Fruit fly (Drosophila melanogaster): ENCODE data around the gene beta-PheRS.

The beta-PheRS gene

dm6 chr3R:24226744-24227143, 25.7 kb downstream of the beta-PheRS start, which contains the start of the genes Spps and CG13609 (continued):
- TF ChIP-seq E2f2 (GFP tag; IDR thresholded peaks at IDR 0.05): peak; percentile 72
- TF ChIP-seq CG6654 (GFP tag; optimal IDR thresholded peaks at IDR 0.05): no peak
- no peak for TF ChIP-seq ac (GFP tag; optimal IDR thresholded peaks at IDR 0.05)
- TF ChIP-seq Tbp (GFP tag; optimal IDR thresholded peaks at IDR 0.05): no peak
- peak; percentile 86 for TF ChIP-seq CHES-1-like (GFP tag; optimal IDR thresholded peaks at IDR 0.05)
- TF ChIP-seq CG14014 (GFP tag; IDR thresholded peaks at IDR 0.05): no peak
- no peak for TF ChIP-seq CG4328 (GFP tag; optimal IDR thresholded peaks at IDR 0.05)
- no peak for TF ChIP-seq CG15011 (GFP tag; optimal IDR thresholded peaks at IDR 0.05)
- no peak for TF ChIP-seq CG16815 (GFP tag; optimal IDR thresholded peaks at IDR 0.05)
- no peak for TF ChIP-seq CG33213 (GFP tag; optimal IDR thresholded peaks at IDR 0.05)
- TF ChIP-seq NfI (GFP tag; optimal IDR thresholded peaks at IDR 0.05): peak; percentile 27
- peak; percentile 12; the same call in 1 of the 2 replicates for TF ChIP-seq GATAe (GFP tag; conservative IDR thresholded peaks at IDR 0.05)
- no peak for TF ChIP-seq klu (GFP tag; IDR thresholded peaks at IDR 0.05)
- TF ChIP-seq Fer3 (tag; optimal IDR thresholded peaks at IDR 0.05): no peak
- TF ChIP-seq CG4707 (GFP tag; optimal IDR thresholded peaks at IDR 0.05): no peak
- no peak for TF ChIP-seq Atf3 (GFP tag; optimal IDR thresholded peaks at IDR 0.05)
- peak; percentile 18 for TF ChIP-seq HmgD (GFP tag; optimal IDR thresholded peaks at IDR 0.05)
- TF ChIP-seq Blimp-1 (GFP tag; optimal IDR thresholded peaks at IDR 0.05): peak; percentile 97
- TF ChIP-seq CG8089 (GFP tag; optimal IDR thresholded peaks at IDR 0.05): no peak
- TF ChIP-seq ftz-f1 (GFP tag; optimal IDR thresholded peaks at IDR 0.05): peak; percentile 26
- TF ChIP-seq pros (GFP tag; optimal IDR thresholded peaks at IDR 0.05): no peak
- no peak for TF ChIP-seq croc (GFP tag; conservative IDR thresholded peaks at IDR 0.05)
- TF ChIP-seq CG12219 (GFP tag; optimal IDR thresholded peaks at IDR 0.05): no peak
- no peak for TF ChIP-seq peb (GFP tag; IDR thresholded peaks at IDR 0.05)
- no peak for TF ChIP-seq chif (GFP tag; optimal IDR thresholded peaks at IDR 0.05)
- no peak for TF ChIP-seq CG2199 (GFP tag; IDR thresholded peaks at IDR 0.05)
- no peak for TF ChIP-seq ase (GFP tag; IDR thresholded peaks at IDR 0.05)
- no peak for TF ChIP-seq shn (GFP tag; optimal IDR thresholded peaks at IDR 0.05)
- no peak for TF ChIP-seq CG5245 (GFP tag; optimal IDR thresholded peaks at IDR 0.05)
- no peak for TF ChIP-seq CG31224 (GFP tag; IDR thresholded peaks at IDR 0.05)
- TF ChIP-seq BEAF-32 (GFP tag; optimal IDR thresholded peaks at IDR 0.05): peak; percentile 92
- TF ChIP-seq Bgb (GFP tag; IDR thresholded peaks at IDR 0.05; ENCODE audit: partially characterized antibody): peak; percentile 99
- TF ChIP-seq CG1792 (GFP tag; optimal IDR thresholded peaks at IDR 0.05): no peak
- no peak for TF ChIP-seq Aef1 (GFP tag; IDR thresholded peaks at IDR 0.05)
- TF ChIP-seq tap (tag; optimal IDR thresholded peaks at IDR 0.05): no peak
- no peak for TF ChIP-seq HHEX (GFP tag; optimal IDR thresholded peaks at IDR 0.05)

- TF ChIP-seq sug (tag; optimal IDR thresholded peaks at IDR 0.05): peak; percentile 69
- peak; percentile 47 for TF ChIP-seq Atf-2 (GFP tag; optimal IDR thresholded peaks at IDR 0.05)
- TF ChIP-seq inv (GFP tag; IDR thresholded peaks at IDR 0.05; ENCODE audit: partially characterized antibody): peak; percentile 62
- TF ChIP-seq corto (GFP tag; optimal IDR thresholded peaks at IDR 0.05): no peak
- TF ChIP-seq ken (GFP tag; IDR thresholded peaks at IDR 0.05): peak; percentile 64; the same call in 1 of the 3 replicates
- peak; percentile 77 for TF ChIP-seq sd (tag; optimal IDR thresholded peaks at IDR 0.05)
- TF ChIP-seq CG13424 (tag; optimal IDR thresholded peaks at IDR 0.05): peak; percentile 77
- peak; percentile 54 for TF ChIP-seq Spps (tag; optimal IDR thresholded peaks at IDR 0.05)
- peak; percentile 39 for TF ChIP-seq hkb (optimal IDR thresholded peaks at IDR 0.05)
- TF ChIP-seq hkb (GFP tag; IDR thresholded peaks at IDR 0.05): peak; percentile 59
- TF ChIP-seq CG3726 (GFP tag; IDR thresholded peaks at IDR 0.05): no peak
- TF ChIP-seq sna (GFP tag; IDR thresholded peaks at IDR 0.05; ENCODE audit: partially characterized antibody): peak; percentile 76
- TF ChIP-seq CG6654 (GFP tag; optimal IDR thresholded peaks at IDR 0.05): no peak
- peak; percentile 35 for TF ChIP-seq pb (GFP tag; optimal IDR thresholded peaks at IDR 0.05)
- no peak for TF ChIP-seq CG1832 (GFP tag; optimal IDR thresholded peaks at IDR 0.05)
- no peak for TF ChIP-seq sens-2 (GFP tag; IDR thresholded peaks at IDR 0.05)
These were observed 30.9 kb downstream of the beta-PheRS start, which contains the start of gene twin for dm6 chr3R:24221334-24222302. Gene twin (minus strand): TSS chr3R:24221965.

Data from whole organism, embryonic.